Fruit fly (Drosophila melanogaster) whole organism, prepupa: ENCODE data around the gene galectin.

Experiments
- CG10669 ChIP-seq: fragments of 200-800 bp; sonication (Bioruptor generic); optimal IDR thresholded peaks from 3 replicates; lab custom pipeline; 2018; ENCODE audit warnings: missing biosample characterization, mild to moderate bottlenecking, missing genetic modification characterization, moderate library complexity
- Lpt ChIP-seq: fragments of 200-800 bp; sonication (Bioruptor generic); optimal IDR thresholded peaks from 3 replicates; lab custom pipeline; 2016; ENCODE audit warnings: missing biosample characterization, missing genetic modification characterization
- OdsH ChIP-seq: fragments of 200-800 bp; sonication (Bioruptor generic); optimal IDR thresholded peaks from 3 replicates; lab custom pipeline; 2016; ENCODE audit warnings: missing biosample characterization, missing genetic modification characterization
- cyc ChIP-seq: fragments of 200-800 bp; sonication (Bioruptor generic); optimal IDR thresholded peaks from 3 replicates; lab custom pipeline; 2016; ENCODE audit warnings: missing biosample characterization, missing genetic modification characterization
- fd59A ChIP-seq: fragments of 200-800 bp; sonication (Bioruptor generic); optimal IDR thresholded peaks from 2 replicates; lab custom pipeline; 2017; ENCODE audit warnings: missing biosample characterization, mild to moderate bottlenecking, missing genetic modification characterization, missing genetic modification reagents
- net ChIP-seq: fragments of 200-800 bp; sonication (Bioruptor generic); optimal IDR thresholded peaks from 3 replicates; lab custom pipeline; 2016; ENCODE audit warnings: missing biosample characterization, missing genetic modification characterization

DNA sequence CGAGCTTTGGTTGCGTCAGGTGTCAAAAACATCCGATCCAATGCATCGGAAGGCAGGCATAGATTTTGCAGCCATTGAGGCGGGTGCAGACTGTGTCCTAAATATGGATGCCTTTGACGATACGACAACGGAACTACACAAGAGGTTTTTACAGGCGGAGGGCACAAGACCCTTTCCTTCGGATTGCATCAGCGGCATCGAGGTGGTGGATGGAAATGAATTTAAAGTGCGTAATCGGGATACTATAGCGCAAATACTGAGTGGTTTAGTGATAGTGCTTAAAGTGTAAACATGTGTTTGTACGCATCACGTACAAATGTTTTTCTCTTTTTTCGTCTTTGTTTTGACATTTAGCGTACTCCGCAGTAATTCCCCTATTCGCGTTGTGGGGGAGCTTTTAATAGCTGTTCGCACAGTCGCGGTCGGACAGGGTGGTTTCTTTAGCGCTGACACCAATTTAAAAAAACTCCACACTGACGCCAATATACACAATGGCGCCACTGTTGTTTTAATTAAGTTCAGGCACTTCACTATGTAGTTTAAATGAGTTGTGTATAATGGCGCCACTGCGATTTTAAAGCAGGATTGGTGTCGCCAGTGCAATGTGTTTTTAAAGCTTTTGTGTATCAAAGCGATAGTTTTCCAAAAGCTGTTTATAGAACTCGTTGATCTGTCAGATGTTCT lies 1.3 kb downstream of the galectin start:
- TF ChIP-seq Lpt (GFP tag; lab: Kevin White, UChicago) (no peak), fd59A (GFP tag; lab: Kevin White, UChicago) (no peak), CG10669 (GFP tag; lab: Kevin White, UChicago) (no peak), cyc (GFP tag; lab: Kevin White, UChicago) (peak; percentile 35), OdsH (peak; percentile 20), net (GFP tag; lab: Kevin White, UChicago) (peak; percentile 20)
